Worm (Caenorhabditis elegans) whole organism, young adult: ENCODE results near the gene R05F9.9.

Experiments
- B0019.2 ChIP-seq: fragments of 200-800 bp; sonication (Bioruptor generic); conservative IDR thresholded peaks from 2 replicates; pipeline ENCODE4 v1.3.6; 2022; ENCODE audit warnings: missing genetic modification reagents, missing genetic modification characterization, missing compliant biosample characterization
- K12H6.12 ChIP-seq: fragments of 200-800 bp; sonication (Bioruptor generic); optimal IDR thresholded peaks from 2 replicates; lab custom pipeline; 2018; ENCODE audit warnings: mild to moderate bottlenecking, missing genetic modification characterization, missing compliant biosample characterization
- Y79H2A.3 ChIP-seq: fragments of 200-800 bp; sonication (Bioruptor generic); conservative IDR thresholded peaks from 2 replicates; pipeline ENCODE4 v1.3.6; 2022; ENCODE audit warnings: missing genetic modification reagents, missing genetic modification characterization, missing compliant biosample characterization
- aptf-3 ChIP-seq: fragments of 200-800 bp; sonication (Bioruptor generic); IDR thresholded peaks from 2 replicates; pipeline ENCODE4 v1.3.6; 2022; ENCODE audit warnings: missing genetic modification characterization, missing compliant biosample characterization
- nhr-179 ChIP-seq: sonication (generic microtip); optimal IDR thresholded peaks from 2 replicates; lab custom pipeline; 2016; ENCODE audit warnings: mild to moderate bottlenecking, missing genetic modification characterization, missing compliant biosample characterization

The R05F9.9 gene

ce11 chrII:4851594-4852106 is 50.2 kb downstream of the R05F9.9 start, which contains the start of gene dnj-9 (continued):
- TF ChIP-seq nhr-179 (tag; lab: Kevin White, UChicago) (no peak), K12H6.12 (tag; lab: Kevin White, UChicago) (peak; percentile 71), B0019.2 (GFP tag; lab: Robert Waterston, UW) (peak; percentile 32; the same call in 1 of the 2 replicates), Y79H2A.3 (GFP tag; lab: Robert Waterston, UW) (0 out of 2 replicates have a peak, but pooled peaks have one; percentile 11)

DNA sequence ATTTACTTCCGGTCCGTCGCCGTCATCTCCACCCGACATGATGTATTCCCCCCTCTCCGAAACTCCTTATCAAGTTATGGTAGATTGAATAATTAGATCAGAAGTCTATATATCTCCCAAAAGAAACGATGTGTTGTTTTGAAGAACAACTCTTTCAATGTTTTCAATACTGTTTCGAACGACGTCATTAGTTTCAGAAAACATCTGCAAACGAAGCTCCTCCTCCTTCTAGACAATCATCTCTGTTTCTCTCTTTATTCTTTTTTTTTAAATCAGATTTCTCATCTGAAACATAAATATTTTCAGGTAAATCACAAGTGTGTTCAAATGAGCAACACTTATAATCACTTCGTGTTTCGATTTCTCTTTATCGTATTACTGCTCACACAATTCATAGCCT is 52.0 kb downstream of the R05F9.9 start, which contains the start of gene T23B7.3:
T23B7.3 (plus strand) TSS at position 301 of the 400 bp plus-strand sequence.
- no peak for TF ChIP-seq aptf-3 (GFP tag; lab: Robert Waterston, UW)
